Fruit fly (Drosophila melanogaster): ENCODE measurements around the gene psd.

The psd gene

DNA sequence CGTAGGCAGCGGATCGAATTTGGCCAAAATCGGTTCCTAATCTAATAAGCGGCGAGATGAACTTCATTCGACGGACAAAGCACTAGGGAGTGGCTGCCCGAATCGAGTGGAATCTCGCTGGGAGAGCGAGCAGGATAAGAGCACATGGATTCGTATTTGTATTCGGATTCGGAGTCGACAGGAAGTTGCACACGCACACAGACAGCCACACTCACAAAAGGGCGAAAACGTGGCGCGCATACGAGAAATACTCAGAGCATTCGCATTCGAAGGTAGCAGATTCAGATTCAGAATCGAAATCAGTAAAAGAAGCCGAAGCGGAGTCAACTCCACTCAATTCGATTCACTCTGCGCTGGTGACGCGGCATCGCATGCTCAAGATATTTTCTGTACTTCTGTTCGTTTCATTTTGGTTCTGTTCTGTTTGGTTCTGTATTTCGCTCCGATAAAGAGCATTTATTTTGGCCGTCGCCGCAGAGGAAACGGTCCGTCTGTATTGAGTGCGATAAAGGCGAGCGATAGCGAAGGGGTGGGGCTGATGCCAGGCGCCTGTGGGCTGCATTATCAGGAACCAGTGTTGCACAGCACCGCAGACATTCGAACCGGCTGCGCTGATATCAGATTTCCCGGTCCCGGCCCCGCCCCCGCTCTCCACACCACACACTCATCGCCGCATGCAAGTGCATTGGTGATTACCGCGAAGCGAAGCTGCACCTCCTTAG lies 13.7 kb upstream of the psd start:
- TF ChIP-seq foxo (GFP tag; optimal IDR thresholded peaks at IDR 0.05) (peak; percentile 18 to 24), brk (GFP tag; optimal IDR thresholded peaks at IDR 0.05) (peak; percentile 70), HLH106 (tag; optimal IDR thresholded peaks at IDR 0.05) (peak; percentile 21), usp (GFP tag; optimal IDR thresholded peaks at IDR 0.05) (no peak), Vsx2 (GFP tag; optimal IDR thresholded peaks at IDR 0.05; ENCODE audit: partially characterized antibody) (no peak), h (GFP tag; optimal IDR thresholded peaks at IDR 0.05) (peak; percentile 79), woc (GFP tag; optimal IDR thresholded peaks at IDR 0.05) (peak; percentile 37), Rel (GFP tag; optimal IDR thresholded peaks at IDR 0.05) (peak; percentile 78), Rel (tag; optimal IDR thresholded peaks at IDR 0.05) (peak; percentile 72), tai (GFP tag; optimal IDR thresholded peaks at IDR 0.05) (no peak), OdsH (GFP tag; optimal IDR thresholded peaks at IDR 0.05) (peak; percentile 34), Hr83 (GFP tag; optimal IDR thresholded peaks at IDR 0.05; ENCODE audit: poor library complexity, severe bottlenecking) (peak; percentile 70), ey (GFP tag; optimal IDR thresholded peaks at IDR 0.05) (no peak), CrebA (GFP tag; optimal IDR thresholded peaks at IDR 0.05; ENCODE audit: borderline replicate concordance) (peak; percentile 94), Mio (GFP tag; optimal IDR thresholded peaks at IDR 0.05) (peak; percentile 37), Jra (GFP tag; optimal IDR thresholded peaks at IDR 0.05) (peak; percentile 67), Sp1 (GFP tag; optimal IDR thresholded peaks at IDR 0.05) (peak; percentile 7), br (GFP tag; optimal IDR thresholded peaks at IDR 0.05) (peak; percentile 50), rgr (GFP tag; optimal IDR thresholded peaks at IDR 0.05) (peak; percentile 38), psq (GFP tag; optimal IDR thresholded peaks at IDR 0.05) (peak; percentile 23), Hnf4 (GFP tag; optimal IDR thresholded peaks at IDR 0.05) (peak; percentile 53), lola (GFP tag; optimal IDR thresholded peaks at IDR 0.05) (no peak), Hr78 (GFP tag; optimal IDR thresholded peaks at IDR 0.05) (peak; percentile 3), sage (GFP tag; optimal IDR thresholded peaks at IDR 0.05) (no peak)

DNA sequence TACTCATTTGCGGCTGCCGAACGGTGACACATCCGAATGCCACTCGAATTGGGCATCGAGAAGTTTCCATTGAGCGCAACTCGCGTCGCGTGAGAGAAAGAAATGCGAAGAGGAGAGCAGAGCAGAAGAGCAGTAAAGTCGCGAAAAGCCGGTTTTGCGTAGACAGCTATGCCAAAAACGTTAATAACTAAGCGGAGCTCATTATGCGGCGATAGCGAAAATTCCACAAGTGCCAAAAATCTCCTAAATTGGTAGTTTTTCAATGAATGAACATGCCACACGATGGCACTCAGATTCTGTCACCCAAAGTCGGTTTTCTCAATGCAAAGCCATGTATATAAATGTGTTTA lies 13.0 kb upstream of the psd start:
- TF ChIP-seq Jra (GFP tag; optimal IDR thresholded peaks at IDR 0.05): peak; percentile 33
- TF ChIP-seq HLH106 (tag; optimal IDR thresholded peaks at IDR 0.05): no peak

DNA sequence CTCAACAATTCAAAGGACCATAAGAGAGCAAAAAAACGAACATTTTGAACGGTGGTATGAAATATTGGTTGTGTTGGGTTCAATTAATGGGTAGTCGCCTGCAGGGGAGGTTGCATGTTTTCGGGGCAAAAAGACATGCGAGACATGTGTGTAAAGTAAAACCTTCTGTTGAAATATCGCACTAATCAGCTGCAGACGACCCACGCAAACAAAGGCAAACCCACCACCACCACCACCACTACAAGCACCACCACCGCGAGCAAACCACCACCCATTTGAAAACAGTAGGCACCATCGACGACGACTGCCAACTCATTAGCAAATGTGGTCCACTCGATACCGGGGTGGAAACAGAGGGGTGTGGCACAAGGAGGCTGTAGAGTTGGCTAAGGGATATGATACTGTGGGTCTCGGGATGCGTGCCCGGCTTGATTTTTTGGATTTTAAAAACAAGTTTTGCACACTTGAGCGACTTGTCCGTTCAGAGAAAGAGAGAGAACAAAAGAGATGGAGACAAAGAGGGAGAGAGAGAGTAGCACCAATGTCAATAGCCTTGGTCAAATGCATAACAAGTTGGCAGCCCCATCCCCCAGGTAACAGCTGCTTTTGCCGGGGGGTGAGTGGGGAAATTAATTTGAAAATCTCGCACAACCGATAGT lies 12.4 kb upstream of the psd start:
- TF ChIP-seq N (GFP tag; optimal IDR thresholded peaks at IDR 0.05): no peak
- no peak for TF ChIP-seq tai (GFP tag; optimal IDR thresholded peaks at IDR 0.05)
- TF ChIP-seq dl (GFP tag; optimal IDR thresholded peaks at IDR 0.05; ENCODE audit: insufficient read depth in 1 of 2, partially characterized antibody in 2 of 2): peak; percentile 17 to 27
- no peak for TF ChIP-seq sage (GFP tag; optimal IDR thresholded peaks at IDR 0.05)
- peak; percentile 61 for TF ChIP-seq h (GFP tag; optimal IDR thresholded peaks at IDR 0.05)
- no peak for TF ChIP-seq Myc (optimal IDR thresholded peaks at IDR 0.05)
- no peak for TF ChIP-seq Hr83 (GFP tag; optimal IDR thresholded peaks at IDR 0.05; ENCODE audit: poor library complexity, severe bottlenecking)
- TF ChIP-seq Dfd (GFP tag; optimal IDR thresholded peaks at IDR 0.05): no peak
- TF ChIP-seq lola (GFP tag; optimal IDR thresholded peaks at IDR 0.05): no peak
- peak in 1 of 2 experiments; percentile 37 for TF ChIP-seq foxo (GFP tag; optimal IDR thresholded peaks at IDR 0.05)
- no peak for TF ChIP-seq CrebA (GFP tag; optimal IDR thresholded peaks at IDR 0.05; ENCODE audit: borderline replicate concordance)
- TF ChIP-seq Hnf4 (GFP tag; optimal IDR thresholded peaks at IDR 0.05): no peak
- TF ChIP-seq CG32264 (GFP tag; optimal IDR thresholded peaks at IDR 0.05): no peak
- no peak for TF ChIP-seq woc (GFP tag; optimal IDR thresholded peaks at IDR 0.05)
- no peak for TF ChIP-seq Mio (GFP tag; optimal IDR thresholded peaks at IDR 0.05)
- TF ChIP-seq Dif (GFP tag; optimal IDR thresholded peaks at IDR 0.05; ENCODE audit: partially characterized antibody): peak; percentile 54
- TF ChIP-seq fru (GFP tag; optimal IDR thresholded peaks at IDR 0.05): peak; percentile 50
- TF ChIP-seq GATAd (GFP tag; optimal IDR thresholded peaks at IDR 0.05): no peak
- no peak for TF ChIP-seq dsf (GFP tag; optimal IDR thresholded peaks at IDR 0.05; ENCODE audit: borderline replicate concordance)
- no peak for TF ChIP-seq usp (GFP tag; optimal IDR thresholded peaks at IDR 0.05)
- no peak for TF ChIP-seq OdsH (GFP tag; optimal IDR thresholded peaks at IDR 0.05)
- peak; percentile 60 for TF ChIP-seq Sp1 (GFP tag; optimal IDR thresholded peaks at IDR 0.05)
- TF ChIP-seq jim (GFP tag; optimal IDR thresholded peaks at IDR 0.05): no peak
- no peak for TF ChIP-seq dmrt93B (GFP tag; optimal IDR thresholded peaks at IDR 0.05)
- TF ChIP-seq Vsx2 (GFP tag; optimal IDR thresholded peaks at IDR 0.05; ENCODE audit: partially characterized antibody): no peak
- no peak for TF ChIP-seq Rel (GFP tag; optimal IDR thresholded peaks at IDR 0.05)
- TF ChIP-seq Rel (tag; optimal IDR thresholded peaks at IDR 0.05): peak; percentile 35
- no peak for TF ChIP-seq Hr78 (GFP tag; optimal IDR thresholded peaks at IDR 0.05)
- peak; percentile 3 for TF ChIP-seq br (GFP tag; optimal IDR thresholded peaks at IDR 0.05)
- no peak for TF ChIP-seq Jra (GFP tag; optimal IDR thresholded peaks at IDR 0.05)
- TF ChIP-seq CG9705 (GFP tag; optimal IDR thresholded peaks at IDR 0.05): peak; percentile 27
- peak; percentile 36 for TF ChIP-seq HLH106 (tag; optimal IDR thresholded peaks at IDR 0.05)
- TF ChIP-seq sv (GFP tag; optimal IDR thresholded peaks at IDR 0.05): no peak
- TF ChIP-seq psq (GFP tag; optimal IDR thresholded peaks at IDR 0.05): peak; percentile 61
- no peak for TF ChIP-seq ey (GFP tag; optimal IDR thresholded peaks at IDR 0.05)
- peak; percentile 39 for TF ChIP-seq rgr (GFP tag; optimal IDR thresholded peaks at IDR 0.05)
- TF ChIP-seq pan (optimal IDR thresholded peaks at IDR 0.05): no peak
- no peak for TF ChIP-seq brk (GFP tag; optimal IDR thresholded peaks at IDR 0.05)
- TF ChIP-seq Abd-B (GFP tag; optimal IDR thresholded peaks at IDR 0.05): no peak
